Worm (Caenorhabditis elegans) whole organism, mixed stage, embryonic: Measurements from ENCODE around the gene Y37D8A.16.

ENCODE experiments used
- bed-3 ChIP-seq: fragments of 200-800 bp; sonication (Bioruptor generic); optimal IDR thresholded peaks from 3 replicates; lab custom pipeline; 2018; ENCODE audit warnings: mild to moderate bottlenecking, missing genetic modification characterization, moderate library complexity, missing compliant biosample characterization
- ceh-43 ChIP-seq: fragments of 200-800 bp; sonication (Bioruptor generic); optimal IDR thresholded peaks from 2 replicates; lab custom pipeline; 2018; ENCODE audit warnings: mild to moderate bottlenecking, missing genetic modification characterization, moderate library complexity, missing compliant biosample characterization
- ces-1 ChIP-seq: fragments of 150-350 bp; optimal IDR thresholded peaks from 2 replicates; lab custom pipeline; 2014; ENCODE audit warnings: missing biosample characterization, missing genetic modification reagents, missing genetic modification characterization
- nhr-12 ChIP-seq: fragments of 150-350 bp; optimal IDR thresholded peaks from 2 replicates; lab custom pipeline; 2014; ENCODE audit warnings: missing biosample characterization, missing genetic modification characterization
- nhr-2 ChIP-seq: fragments of 150-350 bp; optimal IDR thresholded peaks from 2 replicates; lab custom pipeline; 2014; ENCODE audit warnings: missing biosample characterization, missing genetic modification characterization
- nhr-237 ChIP-seq: fragments of 150-350 bp; optimal IDR thresholded peaks from 2 replicates; lab custom pipeline; 2014; ENCODE audit warnings: missing biosample characterization, missing genetic modification characterization
- nhr-28 ChIP-seq: fragments of 150-350 bp; optimal IDR thresholded peaks from 2 replicates; lab custom pipeline; 2014; ENCODE audit warnings: missing biosample characterization, missing genetic modification characterization
- pha-4 ChIP-seq: fragments of 150-350 bp; optimal IDR thresholded peaks from 2 replicates; lab custom pipeline; 2018; ENCODE audit warnings: missing biosample characterization, missing genetic modification reagents, missing genetic modification characterization
- sptf-1 ChIP-seq: sonication (generic microtip); optimal IDR thresholded peaks from 2 replicates; lab custom pipeline; 2017; ENCODE audit warnings: mild to moderate bottlenecking, missing genetic modification characterization, moderate library complexity, missing compliant biosample characterization
- unc-39 ChIP-seq: fragments of 150-350 bp; optimal IDR thresholded peaks from 2 replicates; lab custom pipeline; 2014; ENCODE audit warnings: missing biosample characterization, missing genetic modification characterization
- unc-62 ChIP-seq: fragments of 150-350 bp; optimal IDR thresholded peaks from 2 replicates; lab custom pipeline; 2014; ENCODE audit warnings: missing biosample characterization, missing genetic modification reagents, missing genetic modification characterization

DNA sequence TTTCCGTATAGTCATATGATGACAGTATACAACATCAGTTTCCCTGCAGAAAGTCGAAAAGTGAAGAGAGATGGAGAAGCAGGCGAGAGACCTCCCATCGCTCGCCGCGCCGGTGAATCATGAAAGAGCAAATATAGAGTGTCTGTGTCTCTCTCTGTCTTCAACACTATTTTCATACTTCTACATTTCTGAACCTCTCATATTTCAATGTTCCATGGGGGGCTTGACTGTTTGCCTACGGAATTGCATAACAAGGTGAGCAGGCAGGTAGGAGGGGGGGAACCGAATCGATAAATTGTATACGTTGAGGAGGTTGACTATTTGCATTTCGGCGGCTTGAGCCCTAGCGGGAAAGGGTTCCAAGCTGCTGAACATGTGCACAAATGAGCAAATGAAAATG is 1.4 kb upstream of the Y37D8A.16 start:
- TF ChIP-seq nhr-28 (no peak), ceh-43 (GFP tag; lab: Kevin White, UChicago) (no peak), nhr-237 (tag; lab: Kevin White, UChicago) (no peak), bed-3 (GFP tag; lab: Kevin White, UChicago) (no peak), unc-62 (GFP tag; lab: Kevin White, UChicago) (no peak), ces-1 (GFP tag; lab: Kevin White, UChicago) (no peak), pha-4 (peak; percentile 73), sptf-1 (tag; lab: Kevin White, UChicago) (no peak), nhr-12 (tag; lab: Kevin White, UChicago) (no peak), unc-39 (no peak), nhr-2 (tag; lab: Kevin White, UChicago) (no peak)
